In the genomic region with DNA sequence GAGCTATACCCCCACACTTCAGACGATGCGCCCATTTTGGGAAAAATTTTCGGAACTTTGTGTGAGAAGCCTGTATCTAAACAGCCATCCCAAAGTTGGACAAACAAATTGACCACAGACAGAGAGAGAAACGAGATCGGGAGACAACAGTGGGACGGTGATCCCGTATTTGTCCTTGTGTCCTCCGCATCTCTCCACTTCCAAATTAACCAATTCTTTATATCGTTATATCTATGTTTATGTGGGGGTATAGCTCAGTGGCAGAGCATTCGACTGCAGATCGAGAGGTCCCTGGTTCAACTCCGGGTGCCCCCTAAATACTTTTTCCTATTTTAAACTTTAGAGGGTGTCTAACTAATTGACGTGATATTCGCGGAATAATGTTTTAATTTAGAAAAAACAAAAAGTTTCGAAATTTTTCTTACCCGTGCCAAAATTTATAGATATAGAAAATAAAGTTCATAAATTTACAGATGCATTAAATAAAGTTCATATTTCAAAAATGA, we compare ENCODE assay signal across 1 worm cellular context.
TF ChIP-seq lines count a peak whose summit lies in the region.

No protein-coding gene starts in this region.

TF ChIP-seq in whole organism, L4 larva, 104 proteins besides CTCF, POLR2A, EP300 and RAD21 (continued from another document):
- TF ChIP-seq dmd-6 (GFP tag; IDR thresholded peaks at IDR 0.05; lab: Robert Waterston, UW) (peak; percentile 13; the same call in 1 of the 2 replicates), daf-19 (GFP tag; conservative IDR thresholded peaks at IDR 0.05; lab: Robert Waterston, UW) (peak; percentile 77; the same call in 1 of the 2 replicates), ceh-82 (tag; optimal IDR thresholded peaks at IDR 0.05; lab: Kevin White, UChicago) (no peak), cey-2 (tag; optimal IDR thresholded peaks at IDR 0.05; lab: Kevin White, UChicago; ENCODE audit: borderline replicate concordance, insufficient read depth) (no peak), pqm-1 (tag; optimal IDR thresholded peaks at IDR 0.05; lab: Kevin White, UChicago) (no peak), D1046.2 (GFP tag; IDR thresholded peaks at IDR 0.05; lab: Robert Waterston, UW) (no peak), nhr-10 (tag; optimal IDR thresholded peaks at IDR 0.05; lab: Kevin White, UChicago) (no peak), aha-1 (tag; lab: Kevin White, UChicago) (peak; percentile 79), T26A8.4 (GFP tag; IDR thresholded peaks at IDR 0.05; lab: Robert Waterston, UW) (no peak), nhr-102 (tag; optimal IDR thresholded peaks at IDR 0.05; lab: Kevin White, UChicago) (peak; percentile 55), jun-1 (tag; optimal IDR thresholded peaks at IDR 0.05; lab: Kevin White, UChicago) (no peak), egl-43 (GFP tag; IDR thresholded peaks at IDR 0.05; lab: Robert Waterston, UW) (no peak; the same call in none of the 2 replicates), nhr-111 (GFP tag; optimal IDR thresholded peaks at IDR 0.05; lab: Kevin White, UChicago) (no peak), F37D6.2 (tag; optimal IDR thresholded peaks at IDR 0.05; lab: Kevin White, UChicago) (no peak), F44E2.7 (GFP tag; IDR thresholded peaks at IDR 0.05; lab: Robert Waterston, UW) (peak; percentile 88), skn-1 (tag; optimal IDR thresholded peaks at IDR 0.05; lab: Kevin White, UChicago) (no peak), egl-27 (tag; optimal IDR thresholded peaks at IDR 0.05; lab: Kevin White, UChicago) (no peak), nhr-28 (tag; optimal IDR thresholded peaks at IDR 0.05; lab: Kevin White, UChicago) (no peak), vab-7 (GFP tag; IDR thresholded peaks at IDR 0.05; lab: Robert Waterston, UW) (0 out of 2 replicates have a peak, but pooled peaks have one; percentile 7)
